Worm (Caenorhabditis elegans) whole organism, L1 larva: ENCODE results near the gene srg-45.

Source experiments
- C04F5.9 ChIP-seq: sonication (generic microtip); optimal IDR thresholded peaks from 2 replicates; lab custom pipeline; 2016; ENCODE audit warnings: missing genetic modification characterization, missing compliant biosample characterization
- C16A3.4 ChIP-seq: fragments of 150-350 bp; optimal IDR thresholded peaks from 2 replicates; lab custom pipeline; 2014; ENCODE audit warnings: missing biosample characterization, missing genetic modification characterization
- alr-1 ChIP-seq: fragments of 200-800 bp; sonication (Bioruptor generic); optimal IDR thresholded peaks from 2 replicates; lab custom pipeline; 2018; ENCODE audit warnings: borderline replicate concordance, mild to moderate bottlenecking, missing genetic modification characterization, missing compliant biosample characterization
- ama-1 ChIP-seq: fragments of 150-350 bp; optimal IDR thresholded peaks from 2 replicates; lab custom pipeline; 2014
- blmp-1 ChIP-seq: fragments of 150-350 bp; optimal IDR thresholded peaks from 2 replicates; lab custom pipeline; 2014; ENCODE audit warnings: missing biosample characterization, missing genetic modification characterization
- ceh-63 ChIP-seq: fragments of 200-800 bp; sonication (Bioruptor generic); optimal IDR thresholded peaks from 2 replicates; lab custom pipeline; 2018; ENCODE audit warnings: mild to moderate bottlenecking, missing genetic modification characterization, missing compliant biosample characterization
- ceh-8 ChIP-seq: fragments of 200-800 bp; sonication (Bioruptor generic); optimal IDR thresholded peaks from 2 replicates; lab custom pipeline; 2018; ENCODE audit warnings: mild to moderate bottlenecking, missing genetic modification characterization, moderate library complexity, missing compliant biosample characterization
- ceh-82 ChIP-seq, 3 experiments: fragments of 150-350 bp in 1 of 3; sonication (generic microtip) in 2 of 3; optimal IDR thresholded peaks; 2 replicates each; lab custom pipeline; 2014 to 2017; ENCODE audit warnings: missing biosample characterization in 3 of 3, missing genetic modification characterization in 3 of 3
- ceh-90 ChIP-seq: sonication (generic microtip); optimal IDR thresholded peaks from 2 replicates; lab custom pipeline; 2016; ENCODE audit warnings: missing genetic modification characterization, missing compliant biosample characterization
- dpl-1 ChIP-seq, 3 experiments: fragments of 150-350 bp in 2 of 3; sonication (generic microtip) in 1 of 3; optimal IDR thresholded peaks; 2 replicates each; lab custom pipeline; 2014 to 2017; ENCODE audit warnings: missing biosample characterization in 3 of 3, missing genetic modification characterization in 3 of 3, missing genetic modification reagents in 3 of 3
- efl-1 ChIP-seq, 4 experiments: fragments of 150-350 bp; optimal IDR thresholded peaks in 3 of 4; peaks in 1 of 4; 1 replicate in 1 of 4; 2 replicates in 3 of 4; lab custom pipeline; 2014; ENCODE audit warnings: missing biosample characterization in 2 of 4, missing genetic modification characterization in 2 of 4, missing genetic modification reagents in 2 of 4
- efl-3 ChIP-seq: fragments of 200-800 bp; sonication (Bioruptor generic); optimal IDR thresholded peaks from 2 replicates; lab custom pipeline; 2018; ENCODE audit warnings: mild to moderate bottlenecking, missing genetic modification characterization, missing compliant biosample characterization
- egl-13 ChIP-seq: sonication (generic microtip); optimal IDR thresholded peaks from 2 replicates; lab custom pipeline; 2016; ENCODE audit warnings: missing genotype, missing genetic modification reagents, missing genetic modification characterization, missing compliant biosample characterization
- egl-27 ChIP-seq, 2 experiments: fragments of 150-350 bp in 1 of 2; sonication (generic microtip); optimal IDR thresholded peaks; 3 replicates each; lab custom pipeline; 2017 to 2018; ENCODE audit warnings: missing biosample characterization in 2 of 2, missing genetic modification characterization in 2 of 2, missing genetic modification reagents in 2 of 2
- elt-2 ChIP-seq: sonication (generic microtip); optimal IDR thresholded peaks from 2 replicates; lab custom pipeline; 2016; ENCODE audit warnings: missing genetic modification characterization, mild to moderate bottlenecking, inconsistent platforms, missing compliant biosample characterization, missing genetic modification reagents
- elt-3 ChIP-seq, 6 experiments: fragments of 150-350 bp in 1 of 6; sonication (generic microtip); optimal IDR thresholded peaks; 2 replicates each; lab custom pipeline; 2017 to 2018; ENCODE audit warnings: missing biosample characterization in 6 of 6, missing genetic modification characterization in 6 of 6, inconsistent platforms in 1 of 6
- ets-5 ChIP-seq: fragments of 200-800 bp; sonication (Bioruptor generic); IDR thresholded peaks from 2 replicates; pipeline ENCODE4 v1.3.6; 2022; ENCODE audit warnings: missing genetic modification characterization, missing compliant biosample characterization
- fkh-4 ChIP-seq: sonication (generic microtip); optimal IDR thresholded peaks from 2 replicates; lab custom pipeline; 2016; ENCODE audit warnings: missing compliant biosample characterization, missing genetic modification characterization, borderline replicate concordance
- fos-1 ChIP-seq: fragments of 150-350 bp; optimal IDR thresholded peaks from 2 replicates; lab custom pipeline; 2014; ENCODE audit warnings: missing biosample characterization, missing genetic modification characterization
- grh-1 ChIP-seq: fragments of 200-800 bp; sonication (Bioruptor generic); IDR thresholded peaks from 2 replicates; pipeline ENCODE4 v1.3.6; 2022; ENCODE audit warnings: missing genetic modification reagents, missing genetic modification characterization, missing compliant biosample characterization
- hpl-2 ChIP-seq: fragments of 150-350 bp; optimal IDR thresholded peaks from 2 replicates; lab custom pipeline; 2014; ENCODE audit warnings: missing biosample characterization, missing genetic modification reagents, missing genetic modification characterization
- irx-1 ChIP-seq: sonication (generic microtip); optimal IDR thresholded peaks from 2 replicates; lab custom pipeline; 2016; ENCODE audit warnings: missing genetic modification characterization, missing compliant biosample characterization
- jun-1 ChIP-seq: fragments of 150-350 bp; optimal IDR thresholded peaks from 2 replicates; lab custom pipeline; 2014; ENCODE audit warnings: missing biosample characterization, missing genetic modification reagents, missing genetic modification characterization
- lin-13 ChIP-seq: fragments of 150-350 bp; optimal IDR thresholded peaks from 2 replicates; lab custom pipeline; 2014; ENCODE audit warnings: missing biosample characterization, missing genetic modification reagents, missing genetic modification characterization
- lin-14 ChIP-seq: fragments of 200-800 bp; sonication (Bioruptor generic); optimal IDR thresholded peaks from 2 replicates; lab custom pipeline; 2018; ENCODE audit warnings: mild to moderate bottlenecking, missing genetic modification characterization, moderate library complexity, missing compliant biosample characterization
- lin-35 ChIP-seq, 2 experiments: fragments of 150-350 bp; optimal IDR thresholded peaks; 2 replicates each; lab custom pipeline; 2014; ENCODE audit warnings: missing biosample characterization in 2 of 2, missing genetic modification characterization in 2 of 2, missing genetic modification reagents in 2 of 2
- lir-3 ChIP-seq: sonication (generic microtip); optimal IDR thresholded peaks from 2 replicates; lab custom pipeline; 2016; ENCODE audit warnings: mild to moderate bottlenecking, missing genetic modification characterization, moderate library complexity, missing compliant biosample characterization; ENCODE audit not compliant: poor library complexity
- lsy-2 ChIP-seq, 2 experiments: fragments of 150-350 bp; optimal IDR thresholded peaks; 2 replicates each; lab custom pipeline; 2014; ENCODE audit warnings: missing biosample characterization in 2 of 2, missing genetic modification characterization in 2 of 2
- mdl-1 ChIP-seq, 2 experiments: fragments of 150-350 bp; optimal IDR thresholded peaks; 2 replicates each; lab custom pipeline; 2014 to 2017; ENCODE audit warnings: missing biosample characterization in 2 of 2, missing genetic modification characterization in 2 of 2, inconsistent platforms in 1 of 2
- mef-2 ChIP-seq: fragments of 150-350 bp; optimal IDR thresholded peaks from 2 replicates; lab custom pipeline; 2014; ENCODE audit warnings: missing biosample characterization, missing genetic modification characterization
- mep-1 ChIP-seq: fragments of 150-350 bp; optimal IDR thresholded peaks from 2 replicates; lab custom pipeline; 2014; ENCODE audit warnings: missing biosample characterization, missing genetic modification characterization
- nhr-11 ChIP-seq: fragments of 150-350 bp; optimal IDR thresholded peaks from 2 replicates; lab custom pipeline; 2014; ENCODE audit warnings: missing biosample characterization, missing genetic modification characterization
- nhr-20 ChIP-seq: sonication (generic microtip); optimal IDR thresholded peaks from 2 replicates; lab custom pipeline; 2016; ENCODE audit warnings: mild to moderate bottlenecking, missing genetic modification characterization, missing compliant biosample characterization
- nhr-237 ChIP-seq: fragments of 150-350 bp; optimal IDR thresholded peaks from 2 replicates; lab custom pipeline; 2014; ENCODE audit warnings: missing biosample characterization, missing genetic modification characterization
- nhr-71 ChIP-seq: sonication (generic microtip); optimal IDR thresholded peaks from 2 replicates; lab custom pipeline; 2016; ENCODE audit warnings: mild to moderate bottlenecking, missing genetic modification characterization, moderate library complexity, missing compliant biosample characterization
- nhr-76 ChIP-seq: sonication (generic microtip); optimal IDR thresholded peaks from 2 replicates; lab custom pipeline; 2017; ENCODE audit warnings: missing biosample characterization, missing genetic modification characterization
- nhr-77 ChIP-seq: fragments of 150-350 bp; optimal IDR thresholded peaks from 2 replicates; lab custom pipeline; 2014; ENCODE audit warnings: missing biosample characterization, missing genetic modification characterization
- nhr-84 ChIP-seq: sonication (generic microtip); optimal IDR thresholded peaks from 2 replicates; lab custom pipeline; 2017; ENCODE audit warnings: missing biosample characterization, missing genetic modification characterization
- nhr-90 ChIP-seq: sonication (generic microtip); optimal IDR thresholded peaks from 2 replicates; lab custom pipeline; 2016; ENCODE audit warnings: mild to moderate bottlenecking, missing genetic modification characterization, missing compliant biosample characterization; ENCODE audit not compliant: poor library complexity
- pax-3 ChIP-seq: fragments of 200-800 bp; sonication (Bioruptor generic); optimal IDR thresholded peaks from 2 replicates; lab custom pipeline; 2018; ENCODE audit warnings: mild to moderate bottlenecking, missing genetic modification characterization, moderate library complexity, missing compliant biosample characterization
- pqm-1 ChIP-seq: sonication (generic microtip); optimal IDR thresholded peaks from 3 replicates; lab custom pipeline; 2017; ENCODE audit warnings: missing biosample characterization, missing genetic modification characterization
- snu-23 ChIP-seq: sonication (generic microtip); optimal IDR thresholded peaks from 2 replicates; lab custom pipeline; 2016; ENCODE audit warnings: missing genetic modification characterization, missing compliant biosample characterization
- sup-37 ChIP-seq: fragments of 200-800 bp; sonication (Bioruptor generic); optimal IDR thresholded peaks from 2 replicates; lab custom pipeline; 2018; ENCODE audit warnings: mild to moderate bottlenecking, missing genetic modification characterization, missing compliant biosample characterization
- swsn-7 ChIP-seq: sonication (generic microtip); optimal IDR thresholded peaks from 2 replicates; lab custom pipeline; 2016; ENCODE audit warnings: missing genetic modification characterization, missing compliant biosample characterization
- tbx-2 ChIP-seq: sonication (generic microtip); optimal IDR thresholded peaks from 2 replicates; lab custom pipeline; 2016; ENCODE audit warnings: missing genetic modification characterization, missing compliant biosample characterization
- unc-130 ChIP-seq: fragments of 150-350 bp; optimal IDR thresholded peaks from 2 replicates; lab custom pipeline; 2017; ENCODE audit warnings: missing biosample characterization, missing genetic modification characterization, inconsistent platforms
- unc-62 ChIP-seq: fragments of 150-350 bp; optimal IDR thresholded peaks from 2 replicates; lab custom pipeline; 2014; ENCODE audit warnings: missing biosample characterization, missing genetic modification reagents, missing genetic modification characterization
- unc-86 ChIP-seq: sonication (generic microtip); optimal IDR thresholded peaks from 2 replicates; lab custom pipeline; 2016; ENCODE audit warnings: missing genetic modification characterization, missing compliant biosample characterization
- vab-15 ChIP-seq: sonication (generic microtip); optimal IDR thresholded peaks from 2 replicates; lab custom pipeline; 2017; ENCODE audit warnings: missing genotype, mild to moderate bottlenecking, missing genetic modification characterization, missing compliant biosample characterization
- xbp-1 ChIP-seq: sonication (generic microtip); optimal IDR thresholded peaks from 2 replicates; lab custom pipeline; 2016; ENCODE audit warnings: missing genetic modification characterization, missing compliant biosample characterization
- ztf-11 ChIP-seq, 2 experiments: sonication (generic microtip); optimal IDR thresholded peaks; 2 replicates each; lab custom pipeline; 2016 to 2017; ENCODE audit warnings: missing genetic modification characterization in 2 of 2, missing biosample characterization in 1 of 2, missing compliant biosample characterization in 1 of 2
- ztf-4 ChIP-seq: fragments of 150-350 bp; optimal IDR thresholded peaks from 2 replicates; lab custom pipeline; 2014; ENCODE audit warnings: missing biosample characterization, missing genetic modification characterization

Gene srg-45

DNA sequence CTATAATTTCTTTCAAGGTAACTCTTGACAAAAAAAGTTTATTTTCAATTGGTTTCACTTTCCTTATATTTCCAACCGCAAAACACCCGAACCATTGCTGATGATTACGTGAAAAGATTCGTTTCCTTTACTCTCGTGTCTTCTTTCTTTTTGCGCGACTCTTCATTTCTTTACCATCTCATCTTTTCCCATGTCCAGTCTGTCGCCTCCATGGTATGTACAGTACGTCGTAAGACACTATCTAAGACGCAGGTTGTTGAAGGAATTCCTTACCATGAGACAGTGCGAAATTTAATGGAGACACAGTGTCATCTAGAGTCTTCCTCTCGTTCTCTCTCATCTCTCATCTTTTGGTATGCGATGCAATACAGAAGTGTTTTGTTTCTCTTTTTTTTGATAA lies 7.1 kb upstream of the srg-45 start:
- TF ChIP-seq nhr-237 (tag; lab: Kevin White, UChicago), result no peak
- peak; percentile 56 to 85 for TF ChIP-seq lsy-2 (tag; optimal IDR thresholded peaks at IDR 0.05; lab: Kevin White, UChicago)
- TF ChIP-seq nhr-20 (tag; lab: Kevin White, UChicago), result peak; percentile 81
- no peak for TF ChIP-seq pqm-1 (tag; lab: Kevin White, UChicago)
- peak; percentile 97 for TF ChIP-seq blmp-1 (tag; lab: Kevin White, UChicago)
- TF ChIP-seq efl-1 (optimal IDR thresholded peaks at IDR 0.05; lab: Kevin White, UChicago), result peak; percentile 58 to 72
- TF ChIP-seq efl-1 (GFP tag; optimal IDR thresholded peaks at IDR 0.05 in 1 of 2; lab: Kevin White, UChicago), result peak; percentile 3 to 91
- no peak for TF ChIP-seq nhr-84 (tag; lab: Kevin White, UChicago)
- peak; percentile 64 for TF ChIP-seq nhr-77 (tag; lab: Kevin White, UChicago)
- peak in 1 of 2 experiments; percentile 84 for TF ChIP-seq mdl-1 (tag; optimal IDR thresholded peaks at IDR 0.05; lab: Kevin White, UChicago)
- TF ChIP-seq alr-1, result no peak
- TF ChIP-seq irx-1 (tag; lab: Kevin White, UChicago), result peak; percentile 49
- peak; percentile 62 for TF ChIP-seq fos-1 (tag; lab: Kevin White, UChicago)
- peak; percentile 76 for TF ChIP-seq snu-23 (GFP tag; lab: Kevin White, UChicago)
- TF ChIP-seq vab-15 (tag; lab: Kevin White, UChicago), result no peak
- no peak for TF ChIP-seq ets-5 (GFP tag; lab: Robert Waterston, UW)
- TF ChIP-seq grh-1 (GFP tag; lab: Robert Waterston, UW), result peak; percentile 61; the same call in 1 of the 2 replicates
- TF ChIP-seq dpl-1 (GFP tag; optimal IDR thresholded peaks at IDR 0.05; lab: Kevin White, UChicago), result peak; percentile 10 to 57 (median 16)
- no peak for TF ChIP-seq unc-86 (tag; lab: Kevin White, UChicago)
- no peak for TF ChIP-seq sup-37 (GFP tag; lab: Kevin White, UChicago)
- TF ChIP-seq elt-2 (tag; lab: Kevin White, UChicago), result peak; percentile 43
- TF ChIP-seq egl-13 (tag; lab: Kevin White, UChicago), result no peak
- TF ChIP-seq unc-130 (tag; lab: Kevin White, UChicago), result peak; percentile 50
- TF ChIP-seq lin-14 (GFP tag; lab: Kevin White, UChicago), result peak; percentile 84
- TF ChIP-seq unc-62 (GFP tag; lab: Kevin White, UChicago), result no peak
- peak; percentile 73 for TF ChIP-seq mep-1 (tag; lab: Kevin White, UChicago)
- TF ChIP-seq lin-35 (GFP tag; optimal IDR thresholded peaks at IDR 0.05; lab: Kevin White, UChicago), result peak; percentile 16 to 85
- TF ChIP-seq mef-2, result no peak
- no peak for TF ChIP-seq nhr-76 (tag; lab: Kevin White, UChicago)
- peak; percentile 77 for TF ChIP-seq nhr-90
- TF ChIP-seq ztf-11 (tag; optimal IDR thresholded peaks at IDR 0.05; lab: Kevin White, UChicago), result no peak
- peak; percentile 76 for TF ChIP-seq C16A3.4
- TF ChIP-seq egl-27 (tag; optimal IDR thresholded peaks at IDR 0.05; lab: Kevin White, UChicago), result peak; percentile 47 to 54
- peak; percentile 18 for TF ChIP-seq xbp-1 (tag; lab: Kevin White, UChicago)
- TF ChIP-seq ceh-90 (tag; lab: Kevin White, UChicago), result no peak
- no peak for TF ChIP-seq ceh-63 (GFP tag; lab: Kevin White, UChicago)
- no peak for TF ChIP-seq efl-3 (GFP tag; lab: Kevin White, UChicago)
- TF ChIP-seq ztf-4 (tag; lab: Kevin White, UChicago), result no peak
- no peak for TF ChIP-seq nhr-11
- TF ChIP-seq pax-3 (tag; lab: Kevin White, UChicago), result no peak
- TF ChIP-seq jun-1 (tag; lab: Kevin White, UChicago), result peak; percentile 77
- TF ChIP-seq hpl-2 (GFP tag; lab: Kevin White, UChicago), result no peak
- TF ChIP-seq fkh-4, result no peak
- peak; percentile 37 for TF ChIP-seq swsn-7 (tag; lab: Kevin White, UChicago)
- peak in 3 of 6 experiments; percentile 83 to 92 (median 89) for TF ChIP-seq elt-3 (tag; optimal IDR thresholded peaks at IDR 0.05; lab: Kevin White, UChicago)
- TF ChIP-seq lin-13 (GFP tag; lab: Kevin White, UChicago), result peak; percentile 50
- peak; percentile 81 for TF ChIP-seq nhr-71 (tag; lab: Kevin White, UChicago)
- TF ChIP-seq ceh-8, result no peak
- peak; percentile 5 to 28 (median 19) for TF ChIP-seq ceh-82 (tag; optimal IDR thresholded peaks at IDR 0.05; lab: Kevin White, UChicago)
- TF ChIP-seq lir-3, result peak; percentile 43
- no peak for TF ChIP-seq C04F5.9 (tag; lab: Kevin White, UChicago)
- peak; percentile 35 for TF ChIP-seq ama-1 (lab: Kevin White, UChicago)
- peak; percentile 49 for TF ChIP-seq tbx-2 (tag; lab: Kevin White, UChicago)
